Worm (Caenorhabditis elegans) whole organism, midembryonic: Measurements from ENCODE around the gene nhr-16.

Source experiments
- T22C8.4 ChIP-seq: fragments of 200-800 bp; sonication (Bioruptor generic); IDR thresholded peaks from 2 replicates; pipeline ENCODE4 v1.3.6; 2022; ENCODE audit warnings: missing genetic modification characterization, missing compliant biosample characterization
- cog-1 ChIP-seq: sonication (generic microtip); optimal IDR thresholded peaks from 2 replicates; lab custom pipeline; 2016; ENCODE audit warnings: missing genetic modification characterization, missing compliant biosample characterization
- flt-1 ChIP-seq: fragments of 200-800 bp; sonication (Bioruptor generic); IDR thresholded peaks from 2 replicates; pipeline ENCODE4 v1.3.6; 2022; ENCODE audit warnings: missing genetic modification characterization, missing compliant biosample characterization
- klf-2 ChIP-seq: fragments of 200-800 bp; sonication (Bioruptor generic); conservative IDR thresholded peaks from 2 replicates; pipeline ENCODE4 v1.3.6; 2022; ENCODE audit warnings: missing genetic modification reagents, missing genetic modification characterization, missing compliant biosample characterization
- med-1 ChIP-seq: sonication (generic microtip); optimal IDR thresholded peaks from 2 replicates; lab custom pipeline; 2017; ENCODE audit warnings: missing genetic modification characterization, mild to moderate bottlenecking, missing compliant biosample characterization, antibody characterized with exemption, missing genetic modification reagents; ENCODE audit not compliant: insufficient read depth
- ref-1 ChIP-seq: fragments of 200-800 bp; sonication (Bioruptor generic); conservative IDR thresholded peaks from 2 replicates; pipeline ENCODE4 v1.3.6; 2022; ENCODE audit warnings: missing genetic modification reagents, missing genetic modification characterization, missing compliant biosample characterization
- tab-1 ChIP-seq: fragments of 200-800 bp; sonication (Bioruptor generic); IDR thresholded peaks from 2 replicates; pipeline ENCODE4 v1.3.6; 2022; ENCODE audit warnings: missing genetic modification characterization, missing compliant biosample characterization
- ztf-23 ChIP-seq: fragments of 200-800 bp; sonication (Bioruptor generic); IDR thresholded peaks from 2 replicates; pipeline ENCODE4 v1.3.6; 2022; ENCODE audit warnings: missing genetic modification reagents, missing genetic modification characterization, missing compliant biosample characterization
- ztf-29 ChIP-seq: fragments of 200-800 bp; sonication (Bioruptor generic); IDR thresholded peaks from 2 replicates; pipeline ENCODE4 v1.3.6; 2022; ENCODE audit warnings: missing genetic modification reagents, missing genetic modification characterization, missing compliant biosample characterization

The nhr-16 gene

DNA sequence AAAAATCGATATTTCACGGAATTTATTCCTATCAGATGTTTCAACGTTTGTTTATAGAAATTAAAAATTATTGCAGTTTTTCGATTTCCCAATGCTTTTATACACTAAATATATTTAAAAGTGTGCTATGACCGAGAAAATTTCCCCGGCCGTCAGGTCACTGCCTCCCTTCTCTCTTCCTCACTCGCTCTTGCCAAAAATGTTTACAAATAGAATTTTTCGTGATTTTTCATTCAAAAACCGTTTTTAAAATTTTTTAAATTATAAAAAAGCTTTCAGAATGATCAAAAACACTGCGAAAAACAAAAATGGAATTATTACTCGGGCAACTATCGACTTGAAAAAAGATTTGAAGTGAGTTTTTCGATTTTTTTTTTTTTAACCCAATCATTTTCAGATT, 22.2 kb downstream of the nhr-16 start, which contains the start of the genes T12C9.7 and vps-18:
Gene T12C9.7 (minus strand): TSS at position 101 of the 400 bp plus-strand sequence.
Gene vps-18 (plus strand): TSS at position 280 of the 400 bp plus-strand sequence.
- no peak for TF ChIP-seq cog-1 (tag; lab: Kevin White, UChicago)
- TF ChIP-seq klf-2, result no peak
- no peak for TF ChIP-seq tab-1 (GFP tag; lab: Robert Waterston, UW)
- no peak for TF ChIP-seq ztf-29
- TF ChIP-seq med-1 (GFP tag; lab: Kevin White, UChicago), result no peak
- TF ChIP-seq ref-1 (GFP tag; lab: Robert Waterston, UW), result no peak
- no peak for TF ChIP-seq T22C8.4 (GFP tag; lab: Robert Waterston, UW)
- no peak for TF ChIP-seq ztf-23 (GFP tag; lab: Robert Waterston, UW)
- TF ChIP-seq flt-1 (GFP tag; lab: Robert Waterston, UW), result no peak

- TF ChIP-seq klf-2, result no peak
- no peak for TF ChIP-seq ztf-23 (GFP tag; lab: Robert Waterston, UW)
- TF ChIP-seq tab-1 (GFP tag; lab: Robert Waterston, UW), result no peak
- no peak for TF ChIP-seq med-1 (GFP tag; lab: Kevin White, UChicago)
- no peak for TF ChIP-seq ztf-29
- TF ChIP-seq T22C8.4 (GFP tag; lab: Robert Waterston, UW), result no peak
- no peak for TF ChIP-seq cog-1 (tag; lab: Kevin White, UChicago)
- TF ChIP-seq flt-1 (GFP tag; lab: Robert Waterston, UW), result no peak
- TF ChIP-seq ref-1 (GFP tag; lab: Robert Waterston, UW), result no peak
Observed at ce11 chrII:4462842-4463241, 24.2 kb downstream of the nhr-16 start.

ce11 chrII:4467869-4468268, 29.3 kb downstream of the nhr-16 start, which contains the start of gene W06B4.2:
Gene W06B4.2 (plus strand): TSS chrII:4468169.
- TF ChIP-seq T22C8.4 (GFP tag; lab: Robert Waterston, UW), result no peak
- no peak for TF ChIP-seq flt-1 (GFP tag; lab: Robert Waterston, UW)
- no peak for TF ChIP-seq ztf-29
- no peak for TF ChIP-seq ztf-23 (GFP tag; lab: Robert Waterston, UW)
- no peak for TF ChIP-seq klf-2
- TF ChIP-seq ref-1 (GFP tag; lab: Robert Waterston, UW), result no peak
- TF ChIP-seq cog-1 (tag; lab: Kevin White, UChicago), result no peak
- TF ChIP-seq med-1 (GFP tag; lab: Kevin White, UChicago), result no peak
- no peak for TF ChIP-seq tab-1 (GFP tag; lab: Robert Waterston, UW)

- TF ChIP-seq cog-1 (tag; lab: Kevin White, UChicago) (no peak), med-1 (GFP tag; lab: Kevin White, UChicago) (no peak), tab-1 (GFP tag; lab: Robert Waterston, UW) (no peak), T22C8.4 (GFP tag; lab: Robert Waterston, UW) (no peak), ztf-29 (no peak), ref-1 (GFP tag; lab: Robert Waterston, UW) (no peak), ztf-23 (GFP tag; lab: Robert Waterston, UW) (no peak), klf-2 (no peak), flt-1 (GFP tag; lab: Robert Waterston, UW) (no peak)
Observed at ce11 chrII:4468897-4469459, 30.4 kb downstream of the nhr-16 start.

ce11 chrII:4470972-4471645, 32.5 kb downstream of the nhr-16 start, which contains the start of gene W06B4.1:
Gene W06B4.1 (plus strand): TSS chrII:4471595.
- TF ChIP-seq ref-1 (GFP tag; lab: Robert Waterston, UW) (no peak), tab-1 (GFP tag; lab: Robert Waterston, UW) (no peak), cog-1 (tag; lab: Kevin White, UChicago) (no peak), med-1 (GFP tag; lab: Kevin White, UChicago) (no peak), ztf-23 (GFP tag; lab: Robert Waterston, UW) (no peak), flt-1 (GFP tag; lab: Robert Waterston, UW) (no peak), ztf-29 (no peak)

ce11 chrII:4474005-4474655, 35.5 kb downstream of the nhr-16 start:
- no peak for TF ChIP-seq tab-1 (GFP tag; lab: Robert Waterston, UW)
- TF ChIP-seq ref-1 (GFP tag; lab: Robert Waterston, UW), result no peak
- TF ChIP-seq ztf-23 (GFP tag; lab: Robert Waterston, UW), result no peak
- no peak for TF ChIP-seq flt-1 (GFP tag; lab: Robert Waterston, UW)
- TF ChIP-seq cog-1 (tag; lab: Kevin White, UChicago), result no peak
- no peak for TF ChIP-seq ztf-29
- no peak for TF ChIP-seq klf-2
- no peak for TF ChIP-seq med-1 (GFP tag; lab: Kevin White, UChicago)
- no peak for TF ChIP-seq T22C8.4 (GFP tag; lab: Robert Waterston, UW)

ce11 chrII:4478303-4478702, 39.7 kb downstream of the nhr-16 start, which contains the start of gene T05C1.1:
Gene T05C1.1 (plus strand): TSS chrII:4478603.
- TF ChIP-seq med-1 (GFP tag; lab: Kevin White, UChicago) (no peak), ztf-29 (no peak), tab-1 (GFP tag; lab: Robert Waterston, UW) (no peak), ref-1 (GFP tag; lab: Robert Waterston, UW) (no peak), klf-2 (no peak), T22C8.4 (GFP tag; lab: Robert Waterston, UW) (no peak), cog-1 (tag; lab: Kevin White, UChicago) (no peak), flt-1 (GFP tag; lab: Robert Waterston, UW) (no peak), ztf-23 (GFP tag; lab: Robert Waterston, UW) (no peak)

- TF ChIP-seq T22C8.4 (GFP tag; lab: Robert Waterston, UW) (no peak), cog-1 (tag; lab: Kevin White, UChicago) (no peak), klf-2 (no peak), ref-1 (GFP tag; lab: Robert Waterston, UW) (no peak), ztf-29 (no peak), tab-1 (GFP tag; lab: Robert Waterston, UW) (no peak), flt-1 (GFP tag; lab: Robert Waterston, UW) (no peak)
Observed at ce11 chrII:4482021-4482420, 43.4 kb downstream of the nhr-16 start, which contains the start of gene T05C1.2. Gene T05C1.2 (minus strand): TSS chrII:4482121.
